Fruit fly (Drosophila melanogaster) whole organism, embryonic: ENCODE data around the gene mTTF.
A peak's percentile ranks its signal among the peaks of the same experiment; 100 is the strongest.

Experiments used
- Adf1 ChIP-seq: fragments of 200-800 bp; sonication (Bioruptor generic); IDR thresholded peaks from 2 replicates; pipeline ENCODE4 v1.3.6; 2022; ENCODE audit warnings: missing biosample characterization, missing genetic modification characterization
- Atf3 ChIP-seq: fragments of 200-800 bp; sonication (Bioruptor generic); optimal IDR thresholded peaks from 3 replicates; lab custom pipeline; 2016; ENCODE audit warnings: missing biosample characterization, missing genetic modification characterization
- Bdp1 ChIP-seq: fragments of 200-800 bp; sonication (Bioruptor generic); optimal IDR thresholded peaks from 3 replicates; lab custom pipeline; 2016; ENCODE audit warnings: missing biosample characterization, missing genetic modification characterization
- Bgb ChIP-seq: fragments of 200-800 bp; sonication (Bioruptor generic); IDR thresholded peaks from 2 replicates; pipeline ENCODE4 v1.3.6; 2022; ENCODE audit warnings: missing biosample characterization, missing genetic modification characterization; ENCODE audit not compliant: partially characterized antibody
- BtbVII ChIP-seq: fragments of 200-800 bp; sonication (Bioruptor generic); optimal IDR thresholded peaks from 3 replicates; lab custom pipeline; 2017; ENCODE audit warnings: missing biosample characterization, mild to moderate bottlenecking, missing genetic modification characterization
- CG11560 ChIP-seq: fragments of 200-800 bp; sonication (Bioruptor generic); IDR thresholded peaks from 3 replicates; pipeline ENCODE4 v1.3.6; 2022; ENCODE audit warnings: missing biosample characterization, missing genetic modification characterization
- CG12219 ChIP-seq: fragments of 200-800 bp; sonication (Bioruptor generic); optimal IDR thresholded peaks from 3 replicates; lab custom pipeline; 2018; ENCODE audit warnings: missing biosample characterization, mild to moderate bottlenecking, missing genetic modification characterization
- CG1233 ChIP-seq: fragments of 200-800 bp; sonication (Bioruptor generic); optimal IDR thresholded peaks from 4 replicates; lab custom pipeline; 2018; ENCODE audit warnings: missing biosample characterization, mild to moderate bottlenecking, missing genetic modification characterization
- CG13296 ChIP-seq: fragments of 200-800 bp; sonication (Bioruptor generic); optimal IDR thresholded peaks from 3 replicates; lab custom pipeline; 2018; ENCODE audit warnings: missing biosample characterization, mild to moderate bottlenecking, missing genetic modification characterization
- CG13424 ChIP-seq: fragments of 200-800 bp; sonication (Bioruptor generic); optimal IDR thresholded peaks from 2 replicates; lab custom pipeline; 2019; ENCODE audit warnings: missing biosample characterization, mild to moderate bottlenecking, missing genetic modification characterization, moderate library complexity
- CG14014 ChIP-seq: fragments of 200-800 bp; sonication (Bioruptor generic); IDR thresholded peaks from 2 replicates; pipeline ENCODE4 v1.3.6; 2022; ENCODE audit warnings: missing biosample characterization, missing genetic modification characterization
- CG15696 ChIP-seq: fragments of 200-800 bp; sonication (Bioruptor generic); optimal IDR thresholded peaks from 2 replicates; lab custom pipeline; 2019; ENCODE audit warnings: missing biosample characterization, mild to moderate bottlenecking, missing genetic modification characterization, moderate library complexity
- CG17829 ChIP-seq: fragments of 200-800 bp; optimal IDR thresholded peaks from 2 replicates; lab custom pipeline; 2019; ENCODE audit warnings: missing biosample characterization, mild to moderate bottlenecking, missing genetic modification characterization, moderate library complexity
- CG18599 ChIP-seq: fragments of 200-800 bp; sonication (Bioruptor generic); optimal IDR thresholded peaks from 3 replicates; lab custom pipeline; 2017; ENCODE audit warnings: missing biosample characterization, missing genetic modification characterization, mild to moderate bottlenecking, moderate library complexity, missing genetic modification reagents
- CG2202 ChIP-seq: fragments of 200-800 bp; sonication (Bioruptor generic); optimal IDR thresholded peaks from 2 replicates; lab custom pipeline; 2018; ENCODE audit warnings: missing biosample characterization, mild to moderate bottlenecking, missing genetic modification characterization
- CG2889 ChIP-seq: fragments of 200-800 bp; sonication (Bioruptor generic); IDR thresholded peaks from 3 replicates; pipeline ENCODE4 v1.3.6; 2022; ENCODE audit warnings: missing biosample characterization, missing genetic modification characterization
- CG30431 ChIP-seq: fragments of 200-800 bp; sonication (Bioruptor generic); optimal IDR thresholded peaks from 2 replicates; lab custom pipeline; 2017; ENCODE audit warnings: missing biosample characterization, missing genetic modification characterization
- CG3407 ChIP-seq: fragments of 200-800 bp; sonication (Bioruptor generic); optimal IDR thresholded peaks from 2 replicates; lab custom pipeline; 2018; ENCODE audit warnings: missing biosample characterization, mild to moderate bottlenecking, missing genetic modification characterization
- CG3838 ChIP-seq: fragments of 200-800 bp; sonication (Bioruptor generic); optimal IDR thresholded peaks from 3 replicates; lab custom pipeline; 2016; ENCODE audit warnings: missing biosample characterization, missing genetic modification characterization
- CG6791 ChIP-seq: fragments of 200-800 bp; sonication (Bioruptor generic); IDR thresholded peaks from 3 replicates; pipeline ENCODE4 v1.3.6; 2022; ENCODE audit warnings: missing biosample characterization, missing genetic modification characterization; ENCODE audit not compliant: partially characterized antibody
- CG7786 ChIP-seq: fragments of 200-800 bp; sonication (Bioruptor generic); optimal IDR thresholded peaks from 2 replicates; lab custom pipeline; 2016; ENCODE audit warnings: missing biosample characterization, missing genetic modification characterization
- CG8089 ChIP-seq: fragments of 200-800 bp; sonication (Bioruptor generic); optimal IDR thresholded peaks from 3 replicates; lab custom pipeline; 2016; ENCODE audit warnings: missing biosample characterization, missing genetic modification characterization
- CG8388 ChIP-seq: fragments of 200-800 bp; sonication (Bioruptor generic); optimal IDR thresholded peaks from 2 replicates; lab custom pipeline; 2019; ENCODE audit warnings: missing biosample characterization, mild to moderate bottlenecking, missing genetic modification characterization, moderate library complexity
- Dad ChIP-seq: fragments of 200-800 bp; sonication (Bioruptor generic); optimal IDR thresholded peaks from 3 replicates; lab custom pipeline; 2016; ENCODE audit warnings: missing biosample characterization, missing genetic modification characterization
- Dip3 ChIP-seq: fragments of 200-800 bp; sonication (Bioruptor generic); optimal IDR thresholded peaks from 3 replicates; lab custom pipeline; 2016; ENCODE audit warnings: missing biosample characterization, missing genetic modification characterization
- Eip74EF ChIP-seq, 2 experiments: fragments of 200-800 bp in 1 of 2; fragments of >200 bp in 1 of 2; sonication (Bioruptor generic) in 1 of 2; optimal IDR thresholded peaks; 2 replicates each; lab custom pipeline; 2017 to 2019; ENCODE audit warnings: missing biosample characterization in 2 of 2, missing genetic modification characterization in 2 of 2, mild to moderate bottlenecking in 1 of 2, moderate library complexity in 1 of 2
- Elba2 ChIP-seq: fragments of 200-800 bp; sonication (Bioruptor generic); optimal IDR thresholded peaks from 3 replicates; lab custom pipeline; 2016; ENCODE audit warnings: missing biosample characterization, missing genetic modification characterization
- Fer2 ChIP-seq: fragments of 200-800 bp; sonication (Bioruptor generic); optimal IDR thresholded peaks from 2 replicates; lab custom pipeline; 2018; ENCODE audit warnings: missing biosample characterization, mild to moderate bottlenecking, missing genetic modification characterization, moderate library complexity
- Jarid2 ChIP-seq: fragments of 200-800 bp; sonication (Bioruptor generic); optimal IDR thresholded peaks from 3 replicates; lab custom pipeline; 2017; ENCODE audit warnings: mild to moderate bottlenecking, missing biosample characterization, missing genetic modification reagents, missing genetic modification characterization
- Kr ChIP-seq: fragments of 200-800 bp; sonication (Bioruptor generic); optimal IDR thresholded peaks from 2 replicates; lab custom pipeline; 2017; ENCODE audit warnings: missing biosample characterization, mild to moderate bottlenecking, missing genetic modification characterization
- Lhr ChIP-seq: fragments of 200-800 bp; sonication (Bioruptor generic); optimal IDR thresholded peaks from 3 replicates; lab custom pipeline; 2017; ENCODE audit warnings: mild to moderate bottlenecking, missing biosample characterization, missing genetic modification reagents, missing genetic modification characterization
- Optix ChIP-seq: fragments of 200-800 bp; sonication (Bioruptor generic); IDR thresholded peaks from 3 replicates; pipeline ENCODE4 v1.3.6; 2022; ENCODE audit warnings: missing biosample characterization, missing genetic modification characterization
- Sry-δ ChIP-seq: fragments of 200-800 bp; sonication (Bioruptor generic); optimal IDR thresholded peaks from 2 replicates; lab custom pipeline; 2016; ENCODE audit warnings: missing biosample characterization, missing genetic modification characterization
- crol ChIP-seq: fragments of 200-800 bp; sonication (Bioruptor generic); IDR thresholded peaks from 2 replicates; pipeline ENCODE4 v1.3.6; 2022; ENCODE audit warnings: missing biosample characterization, missing genetic modification characterization
- dan ChIP-seq: fragments of 200-800 bp; sonication (Bioruptor generic); IDR thresholded peaks from 2 replicates; pipeline ENCODE4 v1.3.6; 2022; ENCODE audit warnings: missing biosample characterization, missing genetic modification characterization
- esg ChIP-seq: fragments of 200-800 bp; sonication (Bioruptor generic); conservative IDR thresholded peaks from 2 replicates; pipeline ENCODE4 v1.3.6; 2022; ENCODE audit warnings: missing biosample characterization, missing genetic modification characterization
- eyg ChIP-seq: fragments of 200-800 bp; sonication (Bioruptor generic); optimal IDR thresholded peaks from 3 replicates; lab custom pipeline; 2016; ENCODE audit warnings: missing biosample characterization, missing genetic modification characterization
- gem ChIP-seq: fragments of 200-800 bp; sonication (Bioruptor generic); optimal IDR thresholded peaks from 2 replicates; lab custom pipeline; 2019; ENCODE audit warnings: missing biosample characterization, mild to moderate bottlenecking, missing genetic modification characterization, moderate library complexity
- ham ChIP-seq: fragments of 200-800 bp; sonication (Bioruptor generic); IDR thresholded peaks from 2 replicates; pipeline ENCODE4 v1.3.6; 2022; ENCODE audit warnings: missing biosample characterization, missing genetic modification characterization
- klu ChIP-seq: fragments of 200-800 bp; sonication (Bioruptor generic); IDR thresholded peaks from 2 replicates; pipeline ENCODE4 v1.3.6; 2022; ENCODE audit warnings: missing biosample characterization, missing genetic modification characterization
- luna ChIP-seq: fragments of 200-800 bp; sonication (Bioruptor generic); optimal IDR thresholded peaks from 2 replicates; lab custom pipeline; 2016; ENCODE audit warnings: missing biosample characterization, missing genetic modification characterization
- nau ChIP-seq: fragments of 200-800 bp; sonication (Bioruptor generic); optimal IDR thresholded peaks from 3 replicates; lab custom pipeline; 2017; ENCODE audit warnings: missing biosample characterization, mild to moderate bottlenecking, missing genetic modification characterization, missing genetic modification reagents
- nmo ChIP-seq: fragments of 200-800 bp; sonication (Bioruptor generic); optimal IDR thresholded peaks from 2 replicates; lab custom pipeline; 2018; ENCODE audit warnings: missing biosample characterization, mild to moderate bottlenecking, missing genetic modification characterization, moderate library complexity
- otp ChIP-seq: fragments of 200-800 bp; sonication (Bioruptor generic); IDR thresholded peaks from 3 replicates; pipeline ENCODE4, ENCODE4 v1.3.6; 2022; ENCODE audit warnings: missing biosample characterization, missing genetic modification characterization
- pb ChIP-seq: fragments of 200-800 bp; sonication (Bioruptor generic); optimal IDR thresholded peaks from 3 replicates; lab custom pipeline; 2016; ENCODE audit warnings: missing biosample characterization, missing genetic modification characterization
- pho ChIP-seq: fragments of 200-800 bp; sonication (Bioruptor generic); optimal IDR thresholded peaks from 2 replicates; lab custom pipeline; 2016; ENCODE audit warnings: missing biosample characterization, missing genetic modification characterization
- pnt ChIP-seq: fragments of 200-800 bp; sonication (Bioruptor generic); optimal IDR thresholded peaks from 3 replicates; lab custom pipeline; 2016; ENCODE audit warnings: missing biosample characterization, missing genetic modification characterization
- ro ChIP-seq: fragments of 200-800 bp; sonication (Bioruptor generic); IDR thresholded peaks from 2 replicates; pipeline ENCODE4 v1.3.6; 2022; ENCODE audit warnings: missing biosample characterization, missing genetic modification characterization
- run ChIP-seq: fragments of 200-800 bp; sonication (Bioruptor generic); optimal IDR thresholded peaks from 3 replicates; lab custom pipeline; 2018; ENCODE audit warnings: missing biosample characterization, mild to moderate bottlenecking, missing genetic modification characterization
- seq ChIP-seq: fragments of 200-800 bp; sonication (Bioruptor generic); IDR thresholded peaks from 2 replicates; pipeline ENCODE4 v1.3.6; 2022; ENCODE audit warnings: missing biosample characterization, missing genetic modification characterization
- slp2 ChIP-seq: fragments of 200-800 bp; sonication (Bioruptor generic); optimal IDR thresholded peaks from 2 replicates; lab custom pipeline; 2016; ENCODE audit warnings: missing biosample characterization, missing genetic modification characterization

Gene mTTF

dm6 chr2L:14358780-14359462 is 10.3 kb upstream of the mTTF start, which contains the start of gene Pgant35A:
Gene Pgant35A (plus strand): TSS chr2L:14359252.
- no peak for TF ChIP-seq otp (GFP tag; lab: Robert Waterston, UW)
- TF ChIP-seq run (tag; lab: Kevin White, UChicago) = no peak
- no peak for TF ChIP-seq eyg (GFP tag; lab: Kevin White, UChicago)
- no peak for TF ChIP-seq nau (GFP tag; lab: Kevin White, UChicago)
- TF ChIP-seq Bgb (GFP tag; lab: Robert Waterston, UW) = no peak
- no peak for TF ChIP-seq Optix (GFP tag; lab: Robert Waterston, UW)
- no peak for TF ChIP-seq CG1233
- TF ChIP-seq luna = no peak
- TF ChIP-seq CG30431 = no peak
- TF ChIP-seq dan (GFP tag; lab: Robert Waterston, UW) = no peak
- peak; percentile 28 for TF ChIP-seq CG8388 (GFP tag; lab: Kevin White, UChicago)
- no peak for TF ChIP-seq Bdp1 (GFP tag; lab: Kevin White, UChicago)
- peak; percentile 50 for TF ChIP-seq CG7786 (GFP tag; lab: Kevin White, UChicago)
- TF ChIP-seq klu (GFP tag; lab: Robert Waterston, UW) = no peak
- TF ChIP-seq Lhr = peak; percentile 7
- no peak for TF ChIP-seq BtbVII (GFP tag; lab: Kevin White, UChicago)
- TF ChIP-seq CG12219 (GFP tag; lab: Kevin White, UChicago) = no peak
- TF ChIP-seq CG14014 (GFP tag; lab: Robert Waterston, UW) = no peak
- TF ChIP-seq Adf1 (GFP tag; lab: Robert Waterston, UW) = no peak
- TF ChIP-seq pb (GFP tag; lab: Kevin White, UChicago) = no peak
- TF ChIP-seq CG13424 (tag; lab: Kevin White, UChicago) = peak; percentile 58
- TF ChIP-seq pho (GFP tag; lab: Kevin White, UChicago) = peak; percentile 49
- peak; percentile 16 for TF ChIP-seq Dip3 (GFP tag; lab: Kevin White, UChicago)
- TF ChIP-seq CG13296 (GFP tag; lab: Kevin White, UChicago) = peak; percentile 36
- TF ChIP-seq Kr (GFP tag; lab: Kevin White, UChicago) = no peak
- TF ChIP-seq CG6791 = no peak
- TF ChIP-seq Eip74EF (GFP tag; optimal IDR thresholded peaks at IDR 0.05; lab: Kevin White, UChicago) = peak in 1 of 2 experiments; percentile 28
- TF ChIP-seq Jarid2 (GFP tag; lab: Kevin White, UChicago) = no peak
- TF ChIP-seq slp2 (GFP tag; lab: Kevin White, UChicago) = no peak
- TF ChIP-seq gem = peak; percentile 69
- peak; percentile 22 for TF ChIP-seq CG15696 (tag; lab: Kevin White, UChicago)
- peak; percentile 40 for TF ChIP-seq nmo (GFP tag; lab: Kevin White, UChicago)
- TF ChIP-seq crol (GFP tag; lab: Robert Waterston, UW) = no peak
- no peak for TF ChIP-seq CG2202
- no peak for TF ChIP-seq CG2889
- no peak for TF ChIP-seq Elba2 (GFP tag; lab: Kevin White, UChicago)
- TF ChIP-seq CG8089 = no peak
- no peak for TF ChIP-seq Atf3
- no peak for TF ChIP-seq esg
- peak; percentile 56 for TF ChIP-seq CG17829 (tag; lab: Kevin White, UChicago)
- TF ChIP-seq CG3407 (GFP tag; lab: Kevin White, UChicago) = peak; percentile 8
- no peak for TF ChIP-seq ham
- TF ChIP-seq pnt = no peak
- TF ChIP-seq seq (GFP tag; lab: Robert Waterston, UW) = no peak
- TF ChIP-seq CG11560 (tag; lab: Robert Waterston, UW) = no peak
- peak; percentile 28 for TF ChIP-seq Sry-δ (GFP tag; lab: Kevin White, UChicago)
- no peak for TF ChIP-seq Dad
- peak; percentile 9 for TF ChIP-seq CG18599 (GFP tag; lab: Kevin White, UChicago)
- TF ChIP-seq Fer2 (tag; lab: Kevin White, UChicago) = no peak
- TF ChIP-seq CG3838 = no peak
- TF ChIP-seq ro (GFP tag; lab: Robert Waterston, UW) = no peak
